Worm (Caenorhabditis elegans) whole organism, L2 larva: ENCODE measurements around the gene F47B10.3.
A peak's percentile ranks its signal among the peaks of the same experiment; 100 is the strongest.

ENCODE experiments used
- C34F6.9 ChIP-seq: fragments of 150-350 bp; optimal IDR thresholded peaks from 2 replicates; lab custom pipeline; 2014; ENCODE audit warnings: missing biosample characterization, missing genetic modification characterization
- F13H6.1 ChIP-seq: sonication (generic microtip); optimal IDR thresholded peaks from 2 replicates; lab custom pipeline; 2016; ENCODE audit warnings: missing genetic modification characterization, missing compliant biosample characterization
- R02D3.7 ChIP-seq: fragments of 150-350 bp; optimal IDR thresholded peaks from 2 replicates; lab custom pipeline; 2014; ENCODE audit warnings: missing biosample characterization, missing genetic modification characterization
- Y55F3AM.14 ChIP-seq: fragments of 200-800 bp; sonication (Bioruptor generic); optimal IDR thresholded peaks from 2 replicates; lab custom pipeline; 2018; ENCODE audit warnings: mild to moderate bottlenecking, missing genetic modification characterization, missing compliant biosample characterization
- ZK546.5 ChIP-seq: sonication (generic microtip); optimal IDR thresholded peaks from 2 replicates; lab custom pipeline; 2017; ENCODE audit warnings: missing biosample characterization, missing genetic modification characterization
- ama-1 ChIP-seq: fragments of 150-350 bp; optimal IDR thresholded peaks from 2 replicates; lab custom pipeline; 2018; ENCODE audit warnings: inconsistent platforms
- blmp-1 ChIP-seq: sonication (generic microtip); optimal IDR thresholded peaks from 2 replicates; lab custom pipeline; 2017; ENCODE audit warnings: missing genetic modification characterization, mild to moderate bottlenecking, missing compliant biosample characterization, antibody characterized with exemption, moderate library complexity; ENCODE audit not compliant: insufficient read depth
- ceh-16 ChIP-seq: fragments of 150-350 bp; optimal IDR thresholded peaks from 2 replicates; lab custom pipeline; 2014; ENCODE audit warnings: missing biosample characterization, missing genetic modification characterization
- ceh-82 ChIP-seq: fragments of 150-350 bp; optimal IDR thresholded peaks from 2 replicates; lab custom pipeline; 2014; ENCODE audit warnings: missing biosample characterization, missing genetic modification characterization
- crh-2 ChIP-seq: sonication (generic microtip); optimal IDR thresholded peaks from 2 replicates; lab custom pipeline; 2017; ENCODE audit warnings: missing biosample characterization, missing genetic modification characterization
- dmd-4 ChIP-seq: sonication (generic microtip); optimal IDR thresholded peaks from 2 replicates; lab custom pipeline; 2017; ENCODE audit warnings: missing biosample characterization, missing genetic modification characterization
- egl-27 ChIP-seq: sonication (generic microtip); optimal IDR thresholded peaks from 3 replicates; lab custom pipeline; 2017; ENCODE audit warnings: missing biosample characterization, missing genetic modification reagents, missing genetic modification characterization
- elt-1 ChIP-seq: fragments of 150-350 bp; optimal IDR thresholded peaks from 2 replicates; lab custom pipeline; 2014; ENCODE audit warnings: missing biosample characterization, missing genetic modification characterization
- elt-3 ChIP-seq: sonication (generic microtip); optimal IDR thresholded peaks from 2 replicates; lab custom pipeline; 2017; ENCODE audit warnings: missing biosample characterization, missing genetic modification characterization
- fos-1 ChIP-seq: fragments of 150-350 bp; optimal IDR thresholded peaks from 2 replicates; lab custom pipeline; 2014; ENCODE audit warnings: missing biosample characterization, missing genetic modification characterization
- lin-11 ChIP-seq: fragments of 150-350 bp; sonication (generic microtip); optimal IDR thresholded peaks from 2 replicates; lab custom pipeline; 2014; ENCODE audit warnings: missing biosample characterization, missing genetic modification characterization, inconsistent platforms, mixed read lengths
- lin-13 ChIP-seq: fragments of 150-350 bp; optimal IDR thresholded peaks from 2 replicates; lab custom pipeline; 2014; ENCODE audit warnings: missing biosample characterization, missing genetic modification reagents, missing genetic modification characterization
- lin-39 ChIP-seq: fragments of 150-350 bp; optimal IDR thresholded peaks from 2 replicates; lab custom pipeline; 2014; ENCODE audit warnings: missing biosample characterization, missing genetic modification reagents, missing genetic modification characterization
- lsy-2 ChIP-seq, 2 experiments: fragments of 150-350 bp in 1 of 2; sonication (generic microtip) in 1 of 2; optimal IDR thresholded peaks; 2 replicates each; lab custom pipeline; 2014 to 2017; ENCODE audit warnings: missing biosample characterization in 2 of 2, missing genetic modification characterization in 2 of 2
- mbf-1 ChIP-seq: sonication (generic microtip); optimal IDR thresholded peaks from 2 replicates; lab custom pipeline; 2017; ENCODE audit warnings: missing biosample characterization, missing genetic modification characterization
- mdl-1 ChIP-seq, 2 experiments: fragments of 150-350 bp in 1 of 2; sonication (generic microtip) in 1 of 2; optimal IDR thresholded peaks; 2 replicates each; lab custom pipeline; 2017; ENCODE audit warnings: missing biosample characterization in 2 of 2, missing genetic modification characterization in 2 of 2
- nhr-10 ChIP-seq: sonication (generic microtip); optimal IDR thresholded peaks from 2 replicates; lab custom pipeline; 2017; ENCODE audit warnings: missing biosample characterization, missing genetic modification characterization
- nhr-11 ChIP-seq: fragments of 150-350 bp; optimal IDR thresholded peaks from 2 replicates; lab custom pipeline; 2014; ENCODE audit warnings: missing biosample characterization, missing genetic modification characterization
- nhr-129 ChIP-seq: fragments of 150-350 bp; optimal IDR thresholded peaks from 2 replicates; lab custom pipeline; 2014; ENCODE audit warnings: missing biosample characterization, missing genetic modification characterization
- nhr-21 ChIP-seq: fragments of 150-350 bp; optimal IDR thresholded peaks from 2 replicates; lab custom pipeline; 2014; ENCODE audit warnings: missing biosample characterization, missing genetic modification characterization
- nhr-23 ChIP-seq: fragments of 150-350 bp; optimal IDR thresholded peaks from 2 replicates; lab custom pipeline; 2014; ENCODE audit warnings: missing biosample characterization, missing genetic modification reagents, missing genetic modification characterization
- nhr-237 ChIP-seq: fragments of 150-350 bp; optimal IDR thresholded peaks from 2 replicates; lab custom pipeline; 2014; ENCODE audit warnings: missing biosample characterization, missing genetic modification characterization
- nhr-25 ChIP-seq: fragments of 150-350 bp; sonication (generic microtip); optimal IDR thresholded peaks from 3 replicates; lab custom pipeline; 2014; ENCODE audit warnings: missing biosample characterization, missing genetic modification characterization
- nhr-6 ChIP-seq: fragments of 150-350 bp; optimal IDR thresholded peaks from 2 replicates; lab custom pipeline; 2014; ENCODE audit warnings: missing biosample characterization, missing genetic modification characterization
- nhr-77 ChIP-seq: fragments of 150-350 bp; optimal IDR thresholded peaks from 2 replicates; lab custom pipeline; 2014; ENCODE audit warnings: missing biosample characterization, missing genetic modification characterization
- peb-1 ChIP-seq: fragments of 150-350 bp; optimal IDR thresholded peaks from 2 replicates; lab custom pipeline; 2014; ENCODE audit warnings: missing biosample characterization, missing genetic modification characterization
- sem-4 ChIP-seq: fragments of 150-350 bp; optimal IDR thresholded peaks from 2 replicates; lab custom pipeline; 2014; ENCODE audit warnings: missing biosample characterization, missing genetic modification reagents, missing genetic modification characterization
- sma-3 ChIP-seq: sonication (generic microtip); optimal IDR thresholded peaks from 2 replicates; lab custom pipeline; 2016; ENCODE audit warnings: missing genetic modification reagents, missing genetic modification characterization, missing compliant biosample characterization
- unc-39 ChIP-seq: fragments of 150-350 bp; optimal IDR thresholded peaks from 2 replicates; lab custom pipeline; 2014; ENCODE audit warnings: missing biosample characterization, missing genetic modification characterization
- unc-55 ChIP-seq: fragments of 150-350 bp; sonication (generic microtip); optimal IDR thresholded peaks from 3 replicates; lab custom pipeline; 2014; ENCODE audit warnings: missing biosample characterization, missing genetic modification reagents, missing genetic modification characterization
- zag-1 ChIP-seq: fragments of 150-350 bp; optimal IDR thresholded peaks from 2 replicates; lab custom pipeline; 2014; ENCODE audit warnings: missing biosample characterization, missing genetic modification characterization
- ztf-4 ChIP-seq: fragments of 150-350 bp; optimal IDR thresholded peaks from 2 replicates; lab custom pipeline; 2014; ENCODE audit warnings: missing biosample characterization, missing genetic modification characterization

F47B10.3 gene

ce11 chrX:10883203-10883602 lies 8.8 kb upstream of the F47B10.3 start, which contains the start of gene T21E8.7:
Gene T21E8.7 (plus strand): TSS chrX:10883503.
- TF ChIP-seq fos-1, result no peak
- TF ChIP-seq lsy-2 (tag; optimal IDR thresholded peaks at IDR 0.05; lab: Kevin White, UChicago), result no peak

- TF ChIP-seq ceh-16 (tag; lab: Kevin White, UChicago) (no peak), ceh-82 (tag; lab: Kevin White, UChicago) (no peak), nhr-129 (no peak), elt-1 (tag; lab: Kevin White, UChicago) (no peak), lsy-2 (tag; optimal IDR thresholded peaks at IDR 0.05; lab: Kevin White, UChicago) (no peak), lin-13 (GFP tag; lab: Kevin White, UChicago) (no peak), Y55F3AM.14 (GFP tag; lab: Kevin White, UChicago) (no peak), unc-39 (tag; lab: Kevin White, UChicago) (no peak), sem-4 (tag; lab: Kevin White, UChicago) (no peak), mbf-1 (tag; lab: Kevin White, UChicago) (no peak), nhr-10 (tag; lab: Kevin White, UChicago) (no peak), unc-55 (GFP tag; lab: Kevin White, UChicago) (no peak), nhr-77 (tag; lab: Kevin White, UChicago) (no peak), lin-11 (tag; lab: Kevin White, UChicago) (no peak), ZK546.5 (tag; lab: Kevin White, UChicago) (no peak), crh-2 (tag; lab: Kevin White, UChicago) (no peak), nhr-6 (tag; lab: Kevin White, UChicago) (no peak), zag-1 (tag; lab: Kevin White, UChicago) (no peak)
Observed at ce11 chrX:10885872-10886271, 6.1 kb upstream of the F47B10.3 start, which contains the start of gene T21E8.5. Gene T21E8.5 (plus strand): TSS chrX:10886172.

- TF ChIP-seq ceh-16 (tag; lab: Kevin White, UChicago) (no peak), dmd-4 (tag; lab: Kevin White, UChicago) (no peak), nhr-23 (tag; lab: Kevin White, UChicago) (no peak), F13H6.1 (tag; lab: Kevin White, UChicago) (no peak), fos-1 (no peak)
Observed at ce11 chrX:10888201-10888600, 3.8 kb upstream of the F47B10.3 start, which contains the start of gene F47B10.6. Gene F47B10.6 (plus strand): TSS chrX:10888501.

ce11 chrX:10890456-10890855 lies 1.5 kb upstream of the F47B10.3 start, which contains the start of gene F47B10.5:
Gene F47B10.5 (minus strand): TSS chrX:10890556.
- TF ChIP-seq lin-13 (GFP tag; lab: Kevin White, UChicago), result no peak

DNA sequence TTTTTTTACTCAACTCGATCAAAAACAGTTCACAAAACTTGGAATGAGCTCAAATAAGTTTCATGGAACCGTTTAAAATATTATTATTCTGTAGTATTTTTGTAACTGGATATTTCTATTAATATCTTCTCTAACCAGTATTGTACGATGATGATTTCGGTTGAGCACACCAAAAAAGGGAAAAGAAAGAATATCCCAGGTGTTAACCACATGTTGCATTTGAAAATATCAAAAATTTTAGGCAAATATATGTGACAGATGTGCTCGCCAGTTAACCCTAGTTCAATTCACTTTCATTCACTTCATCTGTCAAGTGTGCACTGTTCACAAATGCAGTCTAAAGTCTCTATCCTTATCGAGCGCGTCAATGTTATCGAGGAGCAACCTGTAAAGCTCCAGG lies 1.0 kb upstream of the F47B10.3 start, which contains the start of gene F47B10.4:
Gene F47B10.4, plus strand, starts transcription at position 301 of the 400 bp plus-strand sequence.
- TF ChIP-seq ztf-4 (tag; lab: Kevin White, UChicago), result no peak
- TF ChIP-seq, all 48 proteins: peak for 0

- TF ChIP-seq lsy-2 (tag; optimal IDR thresholded peaks at IDR 0.05; lab: Kevin White, UChicago) (no peak), dmd-4 (tag; lab: Kevin White, UChicago) (no peak), elt-1 (tag; lab: Kevin White, UChicago) (no peak), nhr-11 (tag; lab: Kevin White, UChicago) (no peak), F13H6.1 (tag; lab: Kevin White, UChicago) (no peak), peb-1 (tag; lab: Kevin White, UChicago) (no peak), nhr-77 (tag; lab: Kevin White, UChicago) (no peak), elt-3 (tag; lab: Kevin White, UChicago) (no peak), ceh-82 (tag; lab: Kevin White, UChicago) (no peak), nhr-25 (tag; lab: Kevin White, UChicago) (no peak), egl-27 (no peak)
Observed at ce11 chrX:10896498-10896897, 4.5 kb downstream of the F47B10.3 start, which contains the start of gene haly-1. Gene haly-1 (minus strand): TSS chrX:10896598.

- no peak for TF ChIP-seq nhr-10 (tag; lab: Kevin White, UChicago)
- peak; percentile 19 for TF ChIP-seq sma-3 (GFP tag; lab: Kevin White, UChicago)
- peak in 1 of 2 experiments; percentile 47 for TF ChIP-seq lsy-2 (tag; optimal IDR thresholded peaks at IDR 0.05; lab: Kevin White, UChicago)
- no peak for TF ChIP-seq mdl-1 (tag; optimal IDR thresholded peaks at IDR 0.05; lab: Kevin White, UChicago)
- no peak for TF ChIP-seq dmd-4 (tag; lab: Kevin White, UChicago)
- TF ChIP-seq nhr-6 (tag; lab: Kevin White, UChicago), result no peak
- TF ChIP-seq F13H6.1 (tag; lab: Kevin White, UChicago), result peak; percentile 45
- TF ChIP-seq lin-11 (tag; lab: Kevin White, UChicago), result peak; percentile 37
- no peak for TF ChIP-seq nhr-23 (tag; lab: Kevin White, UChicago)
- no peak for TF ChIP-seq unc-55 (GFP tag; lab: Kevin White, UChicago)
- no peak for TF ChIP-seq blmp-1
- TF ChIP-seq ama-1 (lab: Kevin White, UChicago), result no peak
- TF ChIP-seq nhr-129, result peak; percentile 72
- peak; percentile 38 for TF ChIP-seq nhr-25 (tag; lab: Kevin White, UChicago)
- TF ChIP-seq nhr-237 (tag; lab: Kevin White, UChicago), result no peak
- TF ChIP-seq elt-1 (tag; lab: Kevin White, UChicago), result no peak
- TF ChIP-seq lin-39 (tag; lab: Kevin White, UChicago), result no peak
- TF ChIP-seq C34F6.9 (tag; lab: Kevin White, UChicago), result peak; percentile 35
- TF ChIP-seq egl-27, result no peak
- no peak for TF ChIP-seq R02D3.7
- TF ChIP-seq zag-1 (tag; lab: Kevin White, UChicago), result no peak
- no peak for TF ChIP-seq nhr-21
Observed at ce11 chrX:10900079-10900724, 8.2 kb downstream of the F47B10.3 start, which contains the start of gene suca-1. Gene suca-1 (minus strand): TSS chrX:10900114.
